Worm (Caenorhabditis elegans) whole organism, L2 larva: ENCODE results near the gene tbc-14.

Experiments
- C34F6.9 ChIP-seq: fragments of 150-350 bp; optimal IDR thresholded peaks from 2 replicates; lab custom pipeline; 2014; ENCODE audit warnings: missing biosample characterization, missing genetic modification characterization
- F13H6.1 ChIP-seq: sonication (generic microtip); optimal IDR thresholded peaks from 2 replicates; lab custom pipeline; 2016; ENCODE audit warnings: missing genetic modification characterization, missing compliant biosample characterization
- ZK546.5 ChIP-seq: sonication (generic microtip); optimal IDR thresholded peaks from 2 replicates; lab custom pipeline; 2017; ENCODE audit warnings: missing biosample characterization, missing genetic modification characterization
- alr-1 ChIP-seq: fragments of 150-350 bp; optimal IDR thresholded peaks from 2 replicates; lab custom pipeline; 2014; ENCODE audit warnings: missing biosample characterization, missing genetic modification characterization
- blmp-1 ChIP-seq: sonication (generic microtip); optimal IDR thresholded peaks from 2 replicates; lab custom pipeline; 2017; ENCODE audit warnings: missing genetic modification characterization, mild to moderate bottlenecking, missing compliant biosample characterization, antibody characterized with exemption, moderate library complexity; ENCODE audit not compliant: insufficient read depth
- ceh-82 ChIP-seq: fragments of 150-350 bp; optimal IDR thresholded peaks from 2 replicates; lab custom pipeline; 2014; ENCODE audit warnings: missing biosample characterization, missing genetic modification characterization
- crh-2 ChIP-seq: sonication (generic microtip); optimal IDR thresholded peaks from 2 replicates; lab custom pipeline; 2017; ENCODE audit warnings: missing biosample characterization, missing genetic modification characterization
- dmd-4 ChIP-seq: sonication (generic microtip); optimal IDR thresholded peaks from 2 replicates; lab custom pipeline; 2017; ENCODE audit warnings: missing biosample characterization, missing genetic modification characterization
- egl-27 ChIP-seq: sonication (generic microtip); optimal IDR thresholded peaks from 3 replicates; lab custom pipeline; 2017; ENCODE audit warnings: missing biosample characterization, missing genetic modification reagents, missing genetic modification characterization
- elt-1 ChIP-seq: fragments of 150-350 bp; optimal IDR thresholded peaks from 2 replicates; lab custom pipeline; 2014; ENCODE audit warnings: missing biosample characterization, missing genetic modification characterization
- elt-3 ChIP-seq: sonication (generic microtip); optimal IDR thresholded peaks from 2 replicates; lab custom pipeline; 2017; ENCODE audit warnings: missing biosample characterization, missing genetic modification characterization
- fos-1 ChIP-seq: fragments of 150-350 bp; optimal IDR thresholded peaks from 2 replicates; lab custom pipeline; 2014; ENCODE audit warnings: missing biosample characterization, missing genetic modification characterization
- gmeb-1 ChIP-seq: fragments of 150-350 bp; optimal IDR thresholded peaks from 2 replicates; lab custom pipeline; 2014; ENCODE audit warnings: missing biosample characterization, missing genetic modification characterization
- lin-11 ChIP-seq: fragments of 150-350 bp; sonication (generic microtip); optimal IDR thresholded peaks from 2 replicates; lab custom pipeline; 2014; ENCODE audit warnings: missing biosample characterization, missing genetic modification characterization, inconsistent platforms, mixed read lengths
- lin-13 ChIP-seq: fragments of 150-350 bp; optimal IDR thresholded peaks from 2 replicates; lab custom pipeline; 2014; ENCODE audit warnings: missing biosample characterization, missing genetic modification reagents, missing genetic modification characterization
- lsy-2 ChIP-seq, 2 experiments: fragments of 150-350 bp in 1 of 2; sonication (generic microtip) in 1 of 2; optimal IDR thresholded peaks; 2 replicates each; lab custom pipeline; 2014 to 2017; ENCODE audit warnings: missing biosample characterization in 2 of 2, missing genetic modification characterization in 2 of 2
- mbf-1 ChIP-seq: sonication (generic microtip); optimal IDR thresholded peaks from 2 replicates; lab custom pipeline; 2017; ENCODE audit warnings: missing biosample characterization, missing genetic modification characterization
- mdl-1 ChIP-seq, 2 experiments: fragments of 150-350 bp in 1 of 2; sonication (generic microtip) in 1 of 2; optimal IDR thresholded peaks; 2 replicates each; lab custom pipeline; 2017; ENCODE audit warnings: missing biosample characterization in 2 of 2, missing genetic modification characterization in 2 of 2
- nhr-10 ChIP-seq: sonication (generic microtip); optimal IDR thresholded peaks from 2 replicates; lab custom pipeline; 2017; ENCODE audit warnings: missing biosample characterization, missing genetic modification characterization
- nhr-11 ChIP-seq: fragments of 150-350 bp; optimal IDR thresholded peaks from 2 replicates; lab custom pipeline; 2014; ENCODE audit warnings: missing biosample characterization, missing genetic modification characterization
- nhr-21 ChIP-seq: fragments of 150-350 bp; optimal IDR thresholded peaks from 2 replicates; lab custom pipeline; 2014; ENCODE audit warnings: missing biosample characterization, missing genetic modification characterization
- nhr-237 ChIP-seq: fragments of 150-350 bp; optimal IDR thresholded peaks from 2 replicates; lab custom pipeline; 2014; ENCODE audit warnings: missing biosample characterization, missing genetic modification characterization
- nhr-77 ChIP-seq: fragments of 150-350 bp; optimal IDR thresholded peaks from 2 replicates; lab custom pipeline; 2014; ENCODE audit warnings: missing biosample characterization, missing genetic modification characterization
- peb-1 ChIP-seq: fragments of 150-350 bp; optimal IDR thresholded peaks from 2 replicates; lab custom pipeline; 2014; ENCODE audit warnings: missing biosample characterization, missing genetic modification characterization
- sem-4 ChIP-seq: fragments of 150-350 bp; optimal IDR thresholded peaks from 2 replicates; lab custom pipeline; 2014; ENCODE audit warnings: missing biosample characterization, missing genetic modification reagents, missing genetic modification characterization
- skn-1 ChIP-seq: sonication (generic microtip); optimal IDR thresholded peaks from 2 replicates; lab custom pipeline; 2017; ENCODE audit warnings: missing biosample characterization, missing genetic modification characterization
- sma-3 ChIP-seq: sonication (generic microtip); optimal IDR thresholded peaks from 2 replicates; lab custom pipeline; 2016; ENCODE audit warnings: missing genetic modification reagents, missing genetic modification characterization, missing compliant biosample characterization
- sma-9 ChIP-seq, 2 experiments: fragments of 150-350 bp in 1 of 2; sonication (generic microtip) in 1 of 2; optimal IDR thresholded peaks; 2 replicates each; lab custom pipeline; 2014 to 2016; ENCODE audit warnings: missing genetic modification characterization in 2 of 2, mild to moderate bottlenecking in 1 of 2, missing biosample characterization in 1 of 2, missing compliant biosample characterization in 1 of 2, missing genetic modification reagents in 1 of 2, moderate library complexity in 1 of 2
- snpc-4 ChIP-seq: fragments of 150-350 bp; optimal IDR thresholded peaks from 2 replicates; lab custom pipeline; 2014; ENCODE audit warnings: missing biosample characterization, missing genetic modification characterization
- unc-39 ChIP-seq: fragments of 150-350 bp; optimal IDR thresholded peaks from 2 replicates; lab custom pipeline; 2014; ENCODE audit warnings: missing biosample characterization, missing genetic modification characterization
- unc-55 ChIP-seq: fragments of 150-350 bp; sonication (generic microtip); optimal IDR thresholded peaks from 3 replicates; lab custom pipeline; 2014; ENCODE audit warnings: missing biosample characterization, missing genetic modification reagents, missing genetic modification characterization
- ztf-1 ChIP-seq: fragments of 200-800 bp; sonication (Bioruptor generic); conservative IDR thresholded peaks from 2 replicates; pipeline ENCODE4 v1.3.6; 2022; ENCODE audit warnings: missing genetic modification characterization, missing compliant biosample characterization
- ztf-11 ChIP-seq: sonication (generic microtip); optimal IDR thresholded peaks from 2 replicates; lab custom pipeline; 2017; ENCODE audit warnings: missing biosample characterization, missing genetic modification characterization

The tbc-14 gene

DNA sequence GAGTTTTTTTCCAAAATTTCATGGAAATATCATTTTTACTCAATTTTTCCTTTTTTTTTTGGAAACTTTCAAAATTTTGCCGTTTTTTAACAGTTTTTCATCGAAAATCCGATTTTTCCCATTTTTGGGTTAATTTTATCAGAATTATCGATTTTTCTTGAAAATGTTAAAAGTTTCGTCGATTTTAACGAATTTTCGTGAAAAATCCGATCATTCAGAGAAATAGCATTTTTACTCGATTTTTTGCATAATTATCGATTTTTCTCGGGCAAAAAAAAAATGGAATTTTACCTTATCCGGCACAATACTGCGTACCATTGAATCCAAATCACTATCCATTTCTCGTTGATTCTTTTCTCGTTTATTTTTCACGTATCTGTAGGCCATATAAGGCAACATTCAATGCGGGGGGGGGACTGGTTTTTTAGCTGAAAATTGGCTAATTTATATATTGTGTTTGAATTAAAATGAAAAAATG, at the start of gene tbc-14:
tbc-14 (minus strand) TSS at position 428 of the 478 bp plus-strand sequence.
- TF ChIP-seq mbf-1 (tag; lab: Kevin White, UChicago): no peak
- TF ChIP-seq gmeb-1 (tag; lab: Kevin White, UChicago): no peak
- no peak for TF ChIP-seq snpc-4 (tag; lab: Kevin White, UChicago)

- peak; percentile 28 for TF ChIP-seq fos-1 (tag; lab: Kevin White, UChicago)
- no peak for TF ChIP-seq nhr-21 (tag; lab: Kevin White, UChicago)
- TF ChIP-seq elt-1 (tag; lab: Kevin White, UChicago): no peak
- no peak for TF ChIP-seq unc-39 (tag; lab: Kevin White, UChicago)
- TF ChIP-seq C34F6.9: no peak
- no peak for TF ChIP-seq nhr-11 (tag; lab: Kevin White, UChicago)
- peak; percentile 28 for TF ChIP-seq crh-2
- TF ChIP-seq unc-55 (GFP tag; lab: Kevin White, UChicago): no peak
These were observed 48.3 kb upstream of the tbc-14 start, which contains the start of gene drr-1 for ce11 chrII:13495718-13496117. Gene drr-1, minus strand, starts transcription at chrII:13495900.

- TF ChIP-seq unc-55 (GFP tag; lab: Kevin White, UChicago) (peak; percentile 23), mdl-1 (tag; optimal IDR thresholded peaks at IDR 0.05; lab: Kevin White, UChicago) (no peak), lsy-2 (tag; optimal IDR thresholded peaks at IDR 0.05; lab: Kevin White, UChicago) (peak; percentile 29 to 72), C34F6.9 (peak; percentile 50), ztf-1 (GFP tag; lab: Robert Waterston, UW) (no peak), sma-3 (GFP tag; lab: Kevin White, UChicago) (peak; percentile 5), peb-1 (tag; lab: Kevin White, UChicago) (no peak), nhr-11 (tag; lab: Kevin White, UChicago) (no peak), ceh-82 (no peak), unc-39 (tag; lab: Kevin White, UChicago) (no peak), blmp-1 (tag; lab: Kevin White, UChicago) (no peak), lin-11 (tag; lab: Kevin White, UChicago) (no peak), snpc-4 (tag; lab: Kevin White, UChicago) (no peak), ztf-11 (tag; lab: Kevin White, UChicago) (no peak), nhr-77 (tag; lab: Kevin White, UChicago) (no peak), dmd-4 (tag; lab: Kevin White, UChicago) (no peak), F13H6.1 (tag; lab: Kevin White, UChicago) (peak; percentile 16), lin-13 (GFP tag; lab: Kevin White, UChicago) (peak; percentile 43), gmeb-1 (tag; lab: Kevin White, UChicago) (peak; percentile 39), crh-2 (peak; percentile 62), ZK546.5 (tag; lab: Kevin White, UChicago) (no peak), sem-4 (tag; lab: Kevin White, UChicago) (no peak)
- TF ChIP-seq, all 48 proteins: peak for 8
These were observed 47.4 kb upstream of the tbc-14 start for ce11 chrII:13494762-13495161.

- TF ChIP-seq lin-11 (tag; lab: Kevin White, UChicago) (no peak), C34F6.9 (no peak), F13H6.1 (tag; lab: Kevin White, UChicago) (no peak), crh-2 (no peak), ZK546.5 (tag; lab: Kevin White, UChicago) (no peak), elt-3 (tag; lab: Kevin White, UChicago) (no peak), alr-1 (no peak), egl-27 (tag; lab: Kevin White, UChicago) (no peak), dmd-4 (tag; lab: Kevin White, UChicago) (no peak), skn-1 (no peak), nhr-10 (tag; lab: Kevin White, UChicago) (no peak), sem-4 (tag; lab: Kevin White, UChicago) (no peak), sma-9 (GFP tag; optimal IDR thresholded peaks at IDR 0.05; lab: Kevin White, UChicago) (no peak), sma-9 (tag; optimal IDR thresholded peaks at IDR 0.05; lab: Kevin White, UChicago) (no peak), nhr-237 (no peak), mbf-1 (tag; lab: Kevin White, UChicago) (no peak)
These were observed 46.8 kb upstream of the tbc-14 start, which contains the start of gene ndua-7 for ce11 chrII:13494175-13494650. Gene ndua-7, minus strand, starts transcription at chrII:13494600.
